Fruit fly (Drosophila melanogaster) S2 (cell line): ENCODE data around the gene CG12608.
A peak's percentile ranks its signal among the peaks of the same experiment; 100 is the strongest.

Experiments
- CG8478 ChIP-seq: fragments of >200 bp; optimal IDR thresholded peaks from 2 replicates; lab custom pipeline; 2018
- CTCF ChIP-seq, 2 experiments: fragments of >200 bp; optimal IDR thresholded peaks; 2 replicates each; lab custom pipeline; 2018

The CG12608 gene

DNA sequence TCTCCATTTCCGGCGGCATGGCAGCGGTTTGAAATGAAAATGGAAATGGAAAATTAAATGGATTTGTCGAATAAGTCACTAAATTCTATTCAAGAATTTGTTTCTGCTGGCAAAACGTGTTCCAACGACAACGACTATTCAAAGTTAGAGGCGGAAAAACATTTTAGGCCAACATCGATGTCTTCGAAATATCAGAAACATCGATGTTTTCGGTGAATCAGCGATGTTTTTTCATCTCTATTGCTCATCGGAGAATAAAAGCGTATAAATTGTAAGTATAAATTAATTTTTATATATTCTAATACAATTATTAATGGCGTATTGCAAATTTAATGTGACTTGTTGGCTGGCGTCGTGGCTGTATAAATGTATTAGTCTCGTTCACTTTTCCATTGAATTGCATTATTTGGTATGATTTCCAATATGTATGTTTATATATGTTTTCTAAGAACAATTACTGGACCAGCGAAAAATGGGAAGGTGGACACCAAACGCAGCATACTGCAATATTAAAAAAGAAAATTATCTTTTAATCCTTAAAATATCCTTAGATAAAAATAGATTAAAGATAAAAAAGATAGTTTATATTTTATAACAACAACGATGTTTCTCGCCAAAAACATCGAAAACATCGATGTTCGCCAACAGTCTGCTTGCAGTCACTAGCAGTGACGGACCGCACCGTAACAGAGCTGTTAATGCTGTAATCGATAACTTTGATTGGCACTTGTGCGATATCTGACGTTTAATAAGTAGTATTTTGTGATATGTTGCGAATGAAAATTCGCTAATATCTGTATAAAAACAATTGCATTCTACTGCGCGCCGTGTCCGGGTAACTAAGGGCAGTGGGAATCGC is at the start of gene CG12608, which contains the start of gene Prp5:
Gene CG12608, minus strand, starts transcription at position 153 of the 859 bp plus-strand sequence.
Gene Prp5, plus strand, starts transcription at position 697 of the 859 bp plus-strand sequence.
- TF ChIP-seq CTCF (optimal IDR thresholded peaks at IDR 0.05; lab: Kevin White, UChicago) (no peak), CG8478 (lab: Kevin White, UChicago) (no peak)

DNA sequence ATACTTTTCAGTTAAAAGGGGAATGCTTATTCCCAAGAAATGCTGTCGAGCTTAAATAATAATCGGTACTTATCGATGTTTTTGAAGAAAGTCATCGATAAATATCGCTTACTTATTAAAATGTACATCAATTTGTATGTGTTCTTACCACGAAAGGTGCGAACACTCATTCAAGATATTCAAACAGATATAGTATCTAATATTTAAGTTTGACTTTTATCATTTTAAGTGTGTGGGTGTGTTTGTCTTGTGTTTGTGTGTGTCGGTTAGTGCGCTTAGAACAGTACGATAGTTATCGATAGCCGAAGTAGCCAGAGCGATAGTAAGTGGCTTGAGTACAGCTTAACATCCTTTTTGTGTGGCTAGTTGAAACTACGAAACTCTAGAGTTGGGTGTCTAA is 42.9 kb upstream of the CG12608 start:
- TF ChIP-seq CTCF (optimal IDR thresholded peaks at IDR 0.05; lab: Kevin White, UChicago) (no peak), CG8478 (lab: Kevin White, UChicago) (no peak)

DNA sequence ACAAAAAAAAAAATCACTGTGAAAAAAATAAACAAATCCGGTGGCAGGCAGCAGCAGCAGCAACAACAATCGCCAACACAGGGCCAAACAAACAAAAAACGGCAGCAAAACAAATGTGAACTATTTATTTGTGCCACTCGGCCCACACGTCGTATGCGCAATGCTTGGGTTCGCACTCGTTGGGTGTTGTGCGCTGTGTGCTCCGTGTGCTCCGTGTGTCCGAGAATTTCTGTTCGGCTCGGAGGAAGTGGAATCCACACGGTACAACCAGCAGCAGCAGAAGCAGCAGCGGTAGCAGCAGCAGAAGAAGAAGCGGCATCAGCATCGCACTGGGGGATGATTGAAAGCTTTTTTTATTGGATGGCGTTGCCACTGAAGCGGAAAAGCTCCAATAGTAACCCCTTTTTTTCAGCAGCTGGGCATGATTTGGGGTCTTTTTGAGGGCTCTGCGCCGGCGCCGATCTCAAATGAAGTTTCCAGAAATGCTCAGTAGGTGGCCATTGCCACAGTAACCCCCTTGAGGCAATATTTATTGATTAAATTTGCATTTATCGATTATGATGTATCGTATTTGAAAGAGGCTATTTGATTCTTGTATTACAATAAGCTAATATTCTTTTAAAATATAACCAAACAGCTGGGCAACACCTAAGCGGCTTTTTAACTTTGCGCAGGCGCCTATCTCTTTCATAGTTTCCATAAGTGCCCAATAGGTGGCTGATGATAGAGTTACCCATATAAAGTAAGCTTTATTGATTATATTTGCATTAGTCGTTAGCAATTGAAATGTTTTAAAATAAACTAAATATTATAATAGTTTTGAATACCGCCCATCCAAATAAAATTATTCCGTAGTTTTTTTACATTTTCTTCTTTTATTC is 41.0 kb upstream of the CG12608 start, which contains the start of gene CG9164:
Gene CG9164, minus strand, starts transcription at position 266 of the 881 bp plus-strand sequence.
- TF ChIP-seq CG8478 (lab: Kevin White, UChicago) (no peak), CTCF (optimal IDR thresholded peaks at IDR 0.05; lab: Kevin White, UChicago) (peak in 1 of 2 experiments; percentile 39)

DNA sequence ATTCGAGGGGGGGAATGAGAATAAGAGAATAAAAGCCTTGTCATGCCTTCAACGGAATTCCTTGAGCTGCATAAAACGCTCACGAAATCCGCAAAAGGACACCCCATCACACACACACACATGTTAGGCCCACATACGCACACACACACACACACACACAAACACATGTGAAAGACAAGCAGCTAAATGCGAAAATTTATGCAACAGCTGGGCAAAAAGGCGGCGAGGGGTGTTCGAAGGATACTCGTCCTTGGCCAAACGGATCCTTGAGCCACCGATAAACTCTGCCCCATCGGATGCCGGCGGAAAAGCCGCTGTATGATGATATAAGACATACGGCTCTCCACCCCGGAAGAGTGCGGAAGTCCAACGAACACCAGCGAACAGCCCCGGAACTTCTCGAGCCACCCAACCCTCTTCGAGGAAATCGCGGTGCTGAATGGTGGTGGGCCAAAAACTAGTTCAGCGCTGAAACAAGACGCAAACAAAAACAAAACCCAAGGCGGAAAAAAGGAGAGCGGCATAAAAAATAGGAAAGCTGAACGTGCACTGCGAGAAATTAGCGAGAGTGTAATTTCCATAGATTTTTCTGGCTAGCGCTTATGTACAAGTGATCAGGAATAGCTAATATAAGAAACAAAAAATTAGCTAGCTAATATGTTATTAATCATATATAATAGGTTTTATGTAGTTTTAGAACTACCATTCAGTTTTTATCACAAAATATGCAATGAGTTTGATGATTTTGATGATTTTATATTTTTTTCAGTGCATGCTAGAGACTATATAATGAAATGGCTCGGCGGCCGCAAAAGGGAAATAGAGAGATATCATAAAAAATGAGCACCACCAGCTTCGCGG is 39.3 kb upstream of the CG12608 start:
- TF ChIP-seq CTCF (optimal IDR thresholded peaks at IDR 0.05; lab: Kevin White, UChicago), result no peak
- no peak for TF ChIP-seq CG8478 (lab: Kevin White, UChicago)

DNA sequence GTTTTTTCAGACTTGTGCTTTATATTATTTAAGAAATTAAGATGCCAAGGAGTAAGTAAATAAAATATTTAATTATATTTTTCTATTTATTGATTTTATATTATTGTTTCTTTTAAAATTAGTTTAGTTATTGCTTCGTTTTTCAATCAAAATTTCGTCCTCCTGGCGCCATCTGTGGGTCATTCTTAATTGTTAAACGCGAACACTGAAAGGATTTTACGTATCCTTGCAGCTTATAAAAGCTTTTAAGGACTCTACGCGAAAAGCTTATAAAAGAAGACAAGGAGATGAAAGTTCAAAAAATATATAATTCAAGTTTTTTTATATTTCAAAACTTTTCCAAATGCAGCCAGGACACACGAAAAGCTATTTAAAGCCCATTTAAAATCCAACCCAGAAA is 35.8 kb upstream of the CG12608 start:
- TF ChIP-seq CTCF (optimal IDR thresholded peaks at IDR 0.05; lab: Kevin White, UChicago) (peak in 1 of 2 experiments; percentile 71), CG8478 (lab: Kevin White, UChicago) (no peak)

DNA sequence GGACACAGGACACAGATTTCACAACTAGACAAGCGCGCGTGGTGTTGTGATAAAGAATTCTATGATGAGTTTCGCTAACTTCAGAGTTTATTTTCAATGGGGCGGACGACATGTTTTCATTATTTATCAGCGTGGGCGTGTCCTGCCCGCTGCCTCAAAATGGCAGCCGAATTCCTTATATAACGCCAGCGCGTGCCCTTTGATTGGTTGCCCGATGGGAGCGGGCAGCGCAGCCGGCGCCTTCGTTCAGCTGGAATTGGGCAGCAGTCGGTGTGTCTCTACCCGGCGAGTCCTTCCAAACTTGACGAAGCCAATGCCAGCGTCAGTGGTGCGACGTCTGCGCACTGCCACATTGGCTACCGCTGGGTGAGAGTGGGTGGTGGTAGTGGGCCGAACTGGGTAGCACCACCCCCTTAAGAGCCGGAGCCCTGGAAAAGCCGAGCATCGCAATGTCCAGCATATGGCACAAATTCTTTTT is 34.6 kb upstream of the CG12608 start, which contains the start of gene acj6:
Gene acj6, minus strand, starts transcription at position 51 of the 478 bp plus-strand sequence.
- no peak for TF ChIP-seq CTCF (optimal IDR thresholded peaks at IDR 0.05; lab: Kevin White, UChicago)
- no peak for TF ChIP-seq CG8478 (lab: Kevin White, UChicago)

DNA sequence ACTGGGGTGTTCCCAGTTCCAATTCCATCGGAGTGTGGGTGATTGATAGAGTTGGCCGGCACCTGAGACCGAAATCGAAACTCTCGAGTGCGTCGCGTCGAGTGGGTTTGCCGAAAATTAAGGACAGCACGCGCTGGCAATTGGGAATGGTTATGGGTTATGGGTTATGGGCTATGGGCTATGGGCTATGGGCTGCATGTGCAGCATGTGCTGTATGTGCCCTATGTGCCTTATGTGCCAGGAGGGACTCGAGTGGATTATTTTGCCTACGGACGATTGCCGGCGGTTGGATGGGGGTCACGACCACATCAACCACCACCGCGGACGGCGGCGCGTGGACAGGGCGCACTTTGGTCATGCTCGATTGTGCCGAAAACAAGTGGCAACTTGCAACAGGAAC is 25.7 kb upstream of the CG12608 start:
- TF ChIP-seq CG8478 (lab: Kevin White, UChicago), result no peak
- TF ChIP-seq CTCF (optimal IDR thresholded peaks at IDR 0.05; lab: Kevin White, UChicago), result no peak

DNA sequence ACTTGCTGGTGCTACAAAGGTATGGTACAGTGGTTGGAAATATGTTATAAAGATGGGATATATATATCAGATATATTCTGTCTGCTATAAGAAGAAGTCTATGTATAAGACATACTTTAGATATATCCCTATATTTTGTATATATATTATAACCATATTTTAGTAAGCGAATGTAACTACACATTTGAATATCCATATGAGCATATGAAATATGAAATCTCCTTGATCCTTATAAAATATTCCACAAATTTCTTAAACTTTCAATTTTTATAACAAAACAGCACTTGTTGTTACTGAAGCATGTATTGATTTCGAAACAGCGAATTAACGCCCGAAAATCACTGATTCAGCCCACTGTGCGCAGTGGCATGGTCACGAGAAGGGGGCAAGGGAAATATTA is 20.0 kb upstream of the CG12608 start:
- TF ChIP-seq CG8478 (lab: Kevin White, UChicago), result no peak
- TF ChIP-seq CTCF (optimal IDR thresholded peaks at IDR 0.05; lab: Kevin White, UChicago), result no peak

DNA sequence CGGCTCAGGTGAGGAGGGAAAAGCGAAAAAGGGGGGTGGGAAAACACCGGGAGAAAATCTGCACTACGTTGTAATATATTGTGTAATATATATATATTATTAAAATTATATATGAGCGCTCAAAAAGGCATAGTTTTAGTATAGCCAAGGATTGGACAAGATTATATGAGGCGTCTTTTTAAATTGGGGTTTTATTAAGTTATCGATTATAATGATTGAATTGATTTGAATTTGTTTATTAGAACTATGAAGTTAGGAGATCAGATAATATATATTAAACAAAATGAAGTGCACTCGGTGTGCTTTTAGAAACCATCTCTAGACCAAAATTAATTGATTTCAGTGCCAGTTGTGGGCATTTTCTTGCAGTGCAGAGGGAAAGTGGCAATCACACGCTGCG is 19.2 kb upstream of the CG12608 start:
- no peak for TF ChIP-seq CTCF (optimal IDR thresholded peaks at IDR 0.05; lab: Kevin White, UChicago)
- no peak for TF ChIP-seq CG8478 (lab: Kevin White, UChicago)

DNA sequence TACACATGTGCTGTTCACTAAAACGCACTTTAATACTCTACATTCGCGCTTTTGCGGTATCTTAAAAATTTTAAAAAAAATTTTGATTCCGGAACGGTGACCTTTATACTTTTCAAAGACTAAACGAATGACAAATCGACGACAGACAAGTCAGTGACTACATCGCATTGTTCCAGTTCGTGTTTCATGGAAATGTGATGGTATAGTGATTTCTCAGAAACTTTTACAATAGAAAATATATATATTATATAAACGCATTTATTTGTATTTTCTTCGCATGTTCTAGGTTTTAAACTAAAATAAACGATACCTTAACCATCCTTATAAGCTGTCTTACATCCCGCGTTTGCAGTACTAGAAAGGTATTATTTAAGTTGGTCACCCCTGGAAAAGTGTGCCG is 16.5 kb upstream of the CG12608 start, which contains the start of gene Pp1-13C:
Gene Pp1-13C, minus strand, starts transcription at position 101 of the 400 bp plus-strand sequence.
- TF ChIP-seq CG8478 (lab: Kevin White, UChicago), result no peak
- no peak for TF ChIP-seq CTCF (optimal IDR thresholded peaks at IDR 0.05; lab: Kevin White, UChicago)

DNA sequence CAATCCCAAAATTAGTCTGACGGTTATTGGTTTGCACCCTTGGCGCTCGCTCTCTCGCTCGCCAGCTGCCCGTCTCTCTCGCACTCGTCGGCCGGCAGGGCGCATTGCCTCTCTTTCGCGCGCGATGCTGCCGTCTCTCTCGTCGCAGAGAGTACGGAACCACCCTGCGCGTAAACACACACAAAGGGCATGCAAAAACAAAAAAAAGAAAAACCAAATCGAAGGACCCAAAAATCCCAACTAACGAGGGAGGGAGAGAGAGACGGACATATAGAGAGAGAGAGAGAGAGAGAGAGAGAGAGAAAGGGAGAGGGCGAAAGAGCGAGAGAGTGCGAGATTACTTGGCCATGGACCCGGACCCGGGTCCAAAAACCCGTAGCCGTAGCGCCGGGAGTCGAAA is 12.0 kb upstream of the CG12608 start:
- TF ChIP-seq CG8478 (lab: Kevin White, UChicago) (no peak), CTCF (optimal IDR thresholded peaks at IDR 0.05; lab: Kevin White, UChicago) (peak; percentile 16 to 35)

DNA sequence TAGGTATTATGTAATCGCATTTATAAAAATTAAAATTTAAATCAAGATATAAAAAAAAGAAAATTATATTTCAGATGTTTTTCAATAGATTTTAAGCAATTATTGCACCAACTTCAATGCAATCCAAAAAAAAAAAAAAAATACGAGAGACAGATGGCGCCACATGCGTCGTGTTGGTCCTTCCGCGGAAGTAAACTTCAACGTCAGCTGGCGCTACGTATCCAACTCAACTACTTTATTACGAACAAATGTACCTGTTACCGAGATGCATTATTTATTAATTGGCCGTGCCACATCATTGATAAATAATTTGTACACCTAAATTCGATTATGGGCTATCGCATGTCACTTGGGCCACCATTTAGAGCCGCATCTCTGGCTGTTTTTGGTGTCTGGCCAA is 9.2 kb upstream of the CG12608 start:
- TF ChIP-seq CTCF (optimal IDR thresholded peaks at IDR 0.05; lab: Kevin White, UChicago) (peak; percentile 89 to 90), CG8478 (lab: Kevin White, UChicago) (no peak)

DNA sequence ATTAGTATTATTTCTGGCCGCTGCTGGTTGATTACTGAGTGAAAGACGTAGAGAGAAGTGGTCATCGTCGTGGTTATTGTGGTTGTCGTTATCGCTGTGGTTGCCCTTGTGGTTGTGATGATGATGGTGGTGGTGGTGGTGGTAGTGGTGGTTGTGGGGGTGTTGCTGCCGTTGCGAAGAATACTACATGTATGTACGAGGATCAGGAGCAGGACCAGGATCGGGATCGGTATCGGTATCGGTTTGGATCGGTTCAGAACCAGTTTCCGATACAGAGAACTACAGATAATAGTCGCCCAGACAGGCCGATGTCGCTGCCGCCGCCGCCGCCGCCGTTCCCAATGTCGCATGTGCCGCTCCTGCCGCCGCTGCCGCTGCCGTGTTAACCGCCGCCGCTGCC is 8.3 kb upstream of the CG12608 start:
- peak in 1 of 2 experiments; percentile 2 for TF ChIP-seq CTCF (optimal IDR thresholded peaks at IDR 0.05; lab: Kevin White, UChicago)
- TF ChIP-seq CG8478 (lab: Kevin White, UChicago), result no peak
